Fruit fly (Drosophila melanogaster) whole organism, prepupa: ENCODE data around the gene CG14401.
A peak's percentile ranks its signal among the peaks of the same experiment; 100 is the strongest.

Experiments used
- Blimp-1 ChIP-seq: fragments of 200-800 bp; sonication (Bioruptor generic); optimal IDR thresholded peaks from 3 replicates; lab custom pipeline; 2017; ENCODE audit warnings: missing biosample characterization, missing genetic modification characterization, mild to moderate bottlenecking, moderate library complexity, missing genetic modification reagents
- CG10669 ChIP-seq: fragments of 200-800 bp; sonication (Bioruptor generic); optimal IDR thresholded peaks from 3 replicates; lab custom pipeline; 2018; ENCODE audit warnings: missing biosample characterization, mild to moderate bottlenecking, missing genetic modification characterization, moderate library complexity
- CG11294 ChIP-seq: fragments of 200-800 bp; sonication (Bioruptor generic); IDR thresholded peaks from 2 replicates; pipeline ENCODE4 v1.3.6; 2022; ENCODE audit warnings: missing biosample characterization, missing genetic modification characterization
- CG15336 ChIP-seq: fragments of 200-800 bp; sonication (Bioruptor generic); IDR thresholded peaks from 2 replicates; pipeline ENCODE4 v1.3.6; 2022; ENCODE audit warnings: missing biosample characterization, missing genetic modification characterization
- CG1621 ChIP-seq: fragments of 200-800 bp; sonication (Bioruptor generic); optimal IDR thresholded peaks from 3 replicates; lab custom pipeline; 2018; ENCODE audit warnings: missing biosample characterization, mild to moderate bottlenecking, missing genetic modification characterization
- CG16779 ChIP-seq: fragments of 200-800 bp; sonication (Bioruptor generic); optimal IDR thresholded peaks from 3 replicates; lab custom pipeline; 2017; ENCODE audit warnings: missing biosample characterization, mild to moderate bottlenecking, missing genetic modification characterization
- CG3032 ChIP-seq: fragments of 200-800 bp; optimal IDR thresholded peaks from 2 replicates; lab custom pipeline; 2019; ENCODE audit warnings: missing biosample characterization, mild to moderate bottlenecking, missing genetic modification characterization, moderate library complexity
- CG31627 ChIP-seq: fragments of 200-800 bp; sonication (Bioruptor generic); optimal IDR thresholded peaks from 3 replicates; lab custom pipeline; 2016; ENCODE audit warnings: missing biosample characterization, missing genetic modification characterization
- CG32006 ChIP-seq: fragments of 200-800 bp; sonication (Bioruptor generic); optimal IDR thresholded peaks from 3 replicates; lab custom pipeline; 2017; ENCODE audit warnings: missing biosample characterization, mild to moderate bottlenecking, missing genetic modification characterization
- CG34406 ChIP-seq: fragments of 200-800 bp; sonication (Bioruptor generic); optimal IDR thresholded peaks from 3 replicates; lab custom pipeline; 2016; ENCODE audit warnings: missing biosample characterization, missing genetic modification characterization
- CG3919 ChIP-seq: fragments of 200-800 bp; sonication (Bioruptor generic); optimal IDR thresholded peaks from 3 replicates; lab custom pipeline; 2016; ENCODE audit warnings: missing biosample characterization, missing genetic modification characterization
- CG6163 ChIP-seq: fragments of 200-800 bp; sonication (Bioruptor generic); IDR thresholded peaks from 3 replicates; pipeline ENCODE4 v1.3.6; 2022; ENCODE audit warnings: missing biosample characterization, missing genetic modification characterization
- CG6276 ChIP-seq: fragments of 200-800 bp; sonication (Bioruptor generic); optimal IDR thresholded peaks from 2 replicates; lab custom pipeline; 2017; ENCODE audit warnings: missing biosample characterization, mild to moderate bottlenecking, missing genetic modification characterization
- CG6792 ChIP-seq: fragments of 200-800 bp; sonication (Bioruptor generic); optimal IDR thresholded peaks from 3 replicates; lab custom pipeline; 2016; ENCODE audit warnings: missing biosample characterization, missing genetic modification characterization
- CG6808 ChIP-seq: fragments of 200-800 bp; sonication (Bioruptor generic); optimal IDR thresholded peaks from 3 replicates; lab custom pipeline; 2017; ENCODE audit warnings: missing biosample characterization, missing genetic modification characterization, mild to moderate bottlenecking, moderate library complexity, missing genetic modification reagents
- CG6854 ChIP-seq: fragments of 200-800 bp; sonication (Bioruptor generic); optimal IDR thresholded peaks from 2 replicates; lab custom pipeline; 2017; ENCODE audit warnings: missing biosample characterization, mild to moderate bottlenecking, missing genetic modification characterization
- CG8119 ChIP-seq: fragments of 200-800 bp; sonication (Bioruptor generic); IDR thresholded peaks from 3 replicates; pipeline ENCODE4 v1.3.6; 2022; ENCODE audit warnings: missing biosample characterization, missing genetic modification characterization
- CG8319 ChIP-seq: fragments of 200-800 bp; sonication (Bioruptor generic); optimal IDR thresholded peaks from 3 replicates; lab custom pipeline; 2016; ENCODE audit warnings: missing biosample characterization, missing genetic modification characterization
- CG8632 ChIP-seq: fragments of 200-800 bp; sonication (Bioruptor generic); optimal IDR thresholded peaks from 3 replicates; lab custom pipeline; 2016; ENCODE audit warnings: missing biosample characterization, missing genetic modification characterization
- Eip75B ChIP-seq: fragments of 200-800 bp; sonication (Bioruptor generic); optimal IDR thresholded peaks from 3 replicates; lab custom pipeline; 2016; ENCODE audit warnings: missing biosample characterization, missing genetic modification characterization
- Eip78C ChIP-seq: fragments of 200-800 bp; sonication (Bioruptor generic); peaks from one replicate; lab custom pipeline; 2016; ENCODE audit warnings: missing biosample characterization, missing genetic modification characterization
- Eip93F ChIP-seq: fragments of 200-800 bp; sonication (Bioruptor generic); optimal IDR thresholded peaks from 2 replicates; lab custom pipeline; 2016; ENCODE audit warnings: missing biosample characterization, mild to moderate bottlenecking, missing genetic modification characterization
- Hr4 ChIP-seq: fragments of 200-800 bp; sonication (Bioruptor generic); optimal IDR thresholded peaks from 3 replicates; lab custom pipeline; 2016; ENCODE audit warnings: missing biosample characterization, missing genetic modification characterization
- Lpt ChIP-seq: fragments of 200-800 bp; sonication (Bioruptor generic); optimal IDR thresholded peaks from 3 replicates; lab custom pipeline; 2016; ENCODE audit warnings: missing biosample characterization, missing genetic modification characterization
- OdsH ChIP-seq: fragments of 200-800 bp; sonication (Bioruptor generic); optimal IDR thresholded peaks from 3 replicates; lab custom pipeline; 2016; ENCODE audit warnings: missing biosample characterization, missing genetic modification characterization
- Sox14 ChIP-seq: fragments of 200-800 bp; sonication (Bioruptor generic); optimal IDR thresholded peaks from 3 replicates; lab custom pipeline; 2016; ENCODE audit warnings: missing biosample characterization, missing genetic modification characterization
- achi ChIP-seq: fragments of 200-800 bp; sonication (Bioruptor generic); optimal IDR thresholded peaks from 3 replicates; lab custom pipeline; 2016; ENCODE audit warnings: missing biosample characterization, missing genetic modification characterization
- acj6 ChIP-seq: fragments of 200-800 bp; sonication (Bioruptor generic); optimal IDR thresholded peaks from 3 replicates; lab custom pipeline; 2016; ENCODE audit warnings: missing biosample characterization, missing genetic modification characterization
- dac ChIP-seq: fragments of 200-800 bp; sonication (Bioruptor generic); optimal IDR thresholded peaks from 2 replicates; lab custom pipeline; 2017; ENCODE audit warnings: missing biosample characterization, mild to moderate bottlenecking, missing genetic modification characterization
- dsx ChIP-seq: fragments of 200-800 bp; optimal IDR thresholded peaks from 3 replicates; lab custom pipeline; 2019; ENCODE audit warnings: missing biosample characterization, mild to moderate bottlenecking, missing genetic modification characterization, moderate library complexity; ENCODE audit not compliant: poor library complexity, severe bottlenecking
- eg ChIP-seq: fragments of 200-800 bp; sonication (Bioruptor generic); IDR thresholded peaks from 3 replicates; pipeline ENCODE4 v1.3.6; 2022; ENCODE audit warnings: missing biosample characterization, missing genetic modification characterization
- fd59A ChIP-seq: fragments of 200-800 bp; sonication (Bioruptor generic); optimal IDR thresholded peaks from 2 replicates; lab custom pipeline; 2017; ENCODE audit warnings: missing biosample characterization, mild to moderate bottlenecking, missing genetic modification characterization, missing genetic modification reagents
- fkh ChIP-seq: fragments of 200-800 bp; sonication (Bioruptor generic); optimal IDR thresholded peaks from 3 replicates; lab custom pipeline; 2017; ENCODE audit warnings: missing biosample characterization, mild to moderate bottlenecking, missing genetic modification characterization, moderate library complexity
- lz ChIP-seq: fragments of 200-800 bp; sonication (Bioruptor generic); optimal IDR thresholded peaks from 3 replicates; lab custom pipeline; 2016; ENCODE audit warnings: missing biosample characterization, missing genetic modification characterization
- pdm3 ChIP-seq: fragments of 200-800 bp; sonication (Bioruptor generic); optimal IDR thresholded peaks from 3 replicates; lab custom pipeline; 2016; ENCODE audit warnings: missing biosample characterization, missing genetic modification characterization
- salr ChIP-seq, 2 experiments: fragments of 200-800 bp; sonication (Bioruptor generic); optimal IDR thresholded peaks; 3 replicates each; lab custom pipeline; 2016 to 2018; ENCODE audit warnings: missing biosample characterization in 2 of 2, missing genetic modification characterization in 2 of 2, mild to moderate bottlenecking in 1 of 2
- ss ChIP-seq, 2 experiments: fragments of 200-800 bp; sonication (Bioruptor generic); optimal IDR thresholded peaks; 2 replicates in 1 of 2; 3 replicates in 1 of 2; lab custom pipeline; 2017 to 2018; ENCODE audit warnings: mild to moderate bottlenecking in 2 of 2, missing biosample characterization in 2 of 2, missing genetic modification characterization in 2 of 2, moderate library complexity in 1 of 2
- svp ChIP-seq: fragments of 200-800 bp; sonication (Bioruptor generic); peaks from one replicate; lab custom pipeline; 2016; ENCODE audit warnings: missing biosample characterization, missing genetic modification characterization
- topi ChIP-seq: fragments of 200-800 bp; sonication (Bioruptor generic); optimal IDR thresholded peaks from 3 replicates; lab custom pipeline; 2016; ENCODE audit warnings: missing biosample characterization, missing genetic modification characterization
- vri ChIP-seq: fragments of 200-800 bp; sonication (Bioruptor generic); optimal IDR thresholded peaks from 3 replicates; lab custom pipeline; 2016; ENCODE audit warnings: missing biosample characterization, mild to moderate bottlenecking, missing genetic modification characterization

Gene CG14401

DNA sequence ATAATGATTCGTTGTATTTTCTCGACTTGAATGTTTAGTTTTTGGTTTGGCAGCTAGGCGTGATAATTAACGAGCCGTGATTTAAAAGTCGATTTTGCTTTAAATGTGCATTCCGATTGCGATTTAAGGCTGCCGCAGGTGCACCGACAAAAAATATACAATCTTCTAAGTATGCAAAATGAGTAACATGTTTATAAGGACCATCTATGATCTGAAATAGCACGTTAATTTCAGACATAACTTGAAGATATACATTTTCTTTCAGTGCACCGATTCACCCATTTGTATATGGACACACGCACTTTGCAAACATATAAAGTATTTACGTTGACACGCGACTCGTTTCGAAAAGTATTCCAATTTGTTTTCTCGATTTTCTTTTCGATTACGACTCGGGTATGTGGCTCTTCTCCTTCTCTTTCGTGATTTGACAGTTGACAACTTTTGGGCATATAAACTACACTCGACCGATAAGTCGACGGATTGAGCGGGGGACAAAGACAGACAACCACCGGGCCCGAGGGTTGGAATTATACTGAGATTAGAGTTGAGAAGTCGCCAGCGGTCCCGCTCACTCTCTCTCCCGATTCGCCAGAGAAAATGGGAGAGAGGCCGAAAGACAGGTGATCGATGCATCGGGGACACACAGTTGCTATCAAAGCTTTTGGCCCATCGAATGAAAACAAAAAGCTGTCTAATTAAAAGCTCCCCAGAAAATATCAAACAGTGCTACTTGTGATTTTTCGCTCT, 20.4 kb downstream of the CG14401 start:
- TF ChIP-seq CG8632, result no peak
- peak; percentile 74 for TF ChIP-seq Eip78C (GFP tag; lab: Kevin White, UChicago)
- peak; percentile 53 for TF ChIP-seq CG6276 (GFP tag; lab: Kevin White, UChicago)
- peak; percentile 55; the same call in 1 of the 3 replicates for TF ChIP-seq eg
- peak; percentile 63 for TF ChIP-seq fkh (GFP tag; lab: Kevin White, UChicago)
- no peak for TF ChIP-seq CG34406 (GFP tag; lab: Kevin White, UChicago)
- TF ChIP-seq Hr4 (GFP tag; lab: Kevin White, UChicago), result peak; percentile 56
- TF ChIP-seq Eip75B (GFP tag; lab: Kevin White, UChicago), result no peak
- peak; percentile 35 for TF ChIP-seq dac (GFP tag; lab: Kevin White, UChicago)
- no peak for TF ChIP-seq Sox14 (GFP tag; lab: Kevin White, UChicago)
- no peak for TF ChIP-seq CG6854 (GFP tag; lab: Kevin White, UChicago)
- TF ChIP-seq CG11294, result peak; percentile 35; the same call in 1 of the 2 replicates
- no peak for TF ChIP-seq Eip93F
- TF ChIP-seq CG15336 (GFP tag; lab: Robert Waterston, UW), result peak; percentile 22; the same call in 1 of the 2 replicates
- no peak for TF ChIP-seq CG6792 (GFP tag; lab: Kevin White, UChicago)
- peak; percentile 37 for TF ChIP-seq CG32006 (GFP tag; lab: Kevin White, UChicago)
- TF ChIP-seq OdsH, result peak; percentile 17
- TF ChIP-seq CG8119 (GFP tag; lab: Robert Waterston, UW), result no peak
- TF ChIP-seq, all 60 proteins: peak for 10

DNA sequence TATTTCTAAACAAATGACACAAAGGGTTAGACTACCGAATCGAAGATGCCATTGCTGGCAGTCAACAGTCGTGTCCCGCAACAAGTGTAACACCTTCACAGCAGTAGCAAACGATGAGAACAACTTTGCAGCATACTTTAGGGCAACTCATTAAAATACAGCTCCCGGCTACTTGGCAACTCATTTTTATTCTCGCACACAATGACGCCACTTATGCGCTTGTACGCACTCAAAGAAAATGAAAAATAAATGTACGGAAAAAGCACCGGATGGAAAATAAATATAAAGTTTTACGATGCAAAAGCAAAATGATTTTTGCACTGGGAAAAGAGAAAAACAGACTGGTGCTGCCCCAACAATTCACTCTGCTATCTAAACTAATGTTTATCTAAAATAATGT, 21.5 kb downstream of the CG14401 start:
- TF ChIP-seq Hr4 (GFP tag; lab: Kevin White, UChicago) (peak; percentile 23), CG15336 (GFP tag; lab: Robert Waterston, UW) (peak; percentile 41; the same call in 1 of the 2 replicates), Eip75B (GFP tag; lab: Kevin White, UChicago) (no peak), CG6163 (GFP tag; lab: Robert Waterston, UW) (peak; percentile 57), CG16779 (tag; lab: Kevin White, UChicago) (no peak), Eip78C (GFP tag; lab: Kevin White, UChicago) (peak; percentile 64), CG10669 (GFP tag; lab: Kevin White, UChicago) (peak; percentile 1), vri (GFP tag; lab: Kevin White, UChicago) (peak; percentile 8), CG8119 (GFP tag; lab: Robert Waterston, UW) (peak; percentile 38; the same call in 1 of the 3 replicates), CG32006 (GFP tag; lab: Kevin White, UChicago) (peak; percentile 27), topi (GFP tag; lab: Kevin White, UChicago) (no peak), Lpt (GFP tag; lab: Kevin White, UChicago) (peak; percentile 41), salr (GFP tag; optimal IDR thresholded peaks at IDR 0.05; lab: Kevin White, UChicago) (peak in 1 of 2 experiments; percentile 30), Blimp-1 (no peak), fd59A (no peak), achi (GFP tag; lab: Kevin White, UChicago) (peak; percentile 15), CG3919 (GFP tag; lab: Kevin White, UChicago) (peak; percentile 29), acj6 (GFP tag; lab: Kevin White, UChicago) (peak; percentile 7), Sox14 (GFP tag; lab: Kevin White, UChicago) (peak; percentile 35), dsx (peak; percentile 49), ss (GFP tag; optimal IDR thresholded peaks at IDR 0.05; lab: Kevin White, UChicago) (peak in 1 of 2 experiments; percentile 26), eg (peak; percentile 75; the same call in 2 of the 3 replicates), CG8319 (no peak), pdm3 (GFP tag; lab: Kevin White, UChicago) (peak; percentile 23), CG3032 (tag; lab: Kevin White, UChicago) (peak; percentile 9), CG1621 (no peak), svp (GFP tag; lab: Kevin White, UChicago) (no peak), lz (GFP tag; lab: Kevin White, UChicago) (no peak), CG31627 (GFP tag; lab: Kevin White, UChicago) (no peak), OdsH (peak; percentile 33), fkh (GFP tag; lab: Kevin White, UChicago) (peak; percentile 55), CG6808 (no peak), CG6276 (GFP tag; lab: Kevin White, UChicago) (peak; percentile 35)
